Worm (Caenorhabditis elegans) whole organism, mixed stage, embryonic: ENCODE results near the gene mdl-1.

Source experiments
- M03D4.4 ChIP-seq: sonication (generic microtip); optimal IDR thresholded peaks from 2 replicates; lab custom pipeline; 2017; ENCODE audit warnings: mild to moderate bottlenecking, missing genetic modification characterization, missing compliant biosample characterization
- bed-3 ChIP-seq: fragments of 200-800 bp; sonication (Bioruptor generic); optimal IDR thresholded peaks from 3 replicates; lab custom pipeline; 2018; ENCODE audit warnings: mild to moderate bottlenecking, missing genetic modification characterization, moderate library complexity, missing compliant biosample characterization
- ceh-39 ChIP-seq: fragments of 150-350 bp; optimal IDR thresholded peaks from 2 replicates; lab custom pipeline; 2014; ENCODE audit warnings: missing biosample characterization, missing genetic modification characterization
- ceh-83 ChIP-seq: fragments of 200-800 bp; sonication (Bioruptor generic); optimal IDR thresholded peaks from 2 replicates; lab custom pipeline; 2018; ENCODE audit warnings: mild to moderate bottlenecking, missing genetic modification characterization, missing compliant biosample characterization
- ces-1 ChIP-seq: fragments of 150-350 bp; optimal IDR thresholded peaks from 2 replicates; lab custom pipeline; 2014; ENCODE audit warnings: missing biosample characterization, missing genetic modification reagents, missing genetic modification characterization
- cnd-1 ChIP-seq: fragments of 200-800 bp; sonication (Bioruptor generic); optimal IDR thresholded peaks from 2 replicates; lab custom pipeline; 2018; ENCODE audit warnings: mild to moderate bottlenecking, missing genetic modification characterization, missing compliant biosample characterization
- drap-1 ChIP-seq: fragments of 200-800 bp; sonication (Bioruptor generic); optimal IDR thresholded peaks from 3 replicates; lab custom pipeline; 2018; ENCODE audit warnings: mild to moderate bottlenecking, missing genetic modification characterization, missing compliant biosample characterization
- elt-1 ChIP-seq: sonication (generic microtip); optimal IDR thresholded peaks from 2 replicates; lab custom pipeline; 2017; ENCODE audit warnings: missing genetic modification characterization, mild to moderate bottlenecking, missing compliant biosample characterization, antibody characterized with exemption, moderate library complexity, borderline replicate concordance; ENCODE audit not compliant: insufficient read depth
- elt-3 ChIP-seq: fragments of 150-350 bp; optimal IDR thresholded peaks from 2 replicates; lab custom pipeline; 2014; ENCODE audit warnings: missing biosample characterization, missing genetic modification characterization
- flh-1 ChIP-seq: fragments of 200-800 bp; sonication (Bioruptor generic); optimal IDR thresholded peaks from 2 replicates; lab custom pipeline; 2018; ENCODE audit warnings: mild to moderate bottlenecking, missing genetic modification characterization, moderate library complexity, missing compliant biosample characterization
- ham-2 ChIP-seq: fragments of 200-800 bp; sonication (Bioruptor generic); optimal IDR thresholded peaks from 2 replicates; lab custom pipeline; 2018; ENCODE audit warnings: mild to moderate bottlenecking, missing genetic modification characterization, missing compliant biosample characterization
- hlh-1 ChIP-seq: fragments of 150-350 bp; optimal IDR thresholded peaks from 2 replicates; lab custom pipeline; 2014; ENCODE audit warnings: missing biosample characterization, missing genetic modification reagents, missing genetic modification characterization
- lin-13 ChIP-seq: fragments of 150-350 bp; optimal IDR thresholded peaks from 2 replicates; lab custom pipeline; 2014; ENCODE audit warnings: missing biosample characterization, missing genetic modification characterization
- lin-32 ChIP-seq: fragments of 200-800 bp; sonication (Bioruptor generic); optimal IDR thresholded peaks from 2 replicates; lab custom pipeline; 2018; ENCODE audit warnings: mild to moderate bottlenecking, missing genetic modification characterization, missing compliant biosample characterization
- lsy-2 ChIP-seq: fragments of 150-350 bp; optimal IDR thresholded peaks from 2 replicates; lab custom pipeline; 2014; ENCODE audit warnings: missing biosample characterization, missing genetic modification characterization
- mab-5 ChIP-seq: fragments of 150-350 bp; optimal IDR thresholded peaks from 2 replicates; lab custom pipeline; 2014; ENCODE audit warnings: missing biosample characterization, missing genetic modification characterization
- mep-1 ChIP-seq: fragments of 150-350 bp; optimal IDR thresholded peaks from 2 replicates; lab custom pipeline; 2017; ENCODE audit warnings: missing biosample characterization, missing genetic modification reagents, missing genetic modification characterization, inconsistent platforms
- mls-2 ChIP-seq: sonication (generic microtip); optimal IDR thresholded peaks from 2 replicates; lab custom pipeline; 2016; ENCODE audit warnings: mild to moderate bottlenecking, missing genetic modification characterization, moderate library complexity, missing compliant biosample characterization
- nhr-12 ChIP-seq: fragments of 150-350 bp; optimal IDR thresholded peaks from 2 replicates; lab custom pipeline; 2014; ENCODE audit warnings: missing biosample characterization, missing genetic modification characterization
- nhr-2 ChIP-seq: fragments of 150-350 bp; optimal IDR thresholded peaks from 2 replicates; lab custom pipeline; 2014; ENCODE audit warnings: missing biosample characterization, missing genetic modification characterization
- nhr-237 ChIP-seq: fragments of 150-350 bp; optimal IDR thresholded peaks from 2 replicates; lab custom pipeline; 2014; ENCODE audit warnings: missing biosample characterization, missing genetic modification characterization
- nhr-76 ChIP-seq: sonication (generic microtip); optimal IDR thresholded peaks from 2 replicates; lab custom pipeline; 2017; ENCODE audit warnings: missing biosample characterization, missing genetic modification characterization
- pha-4 ChIP-seq: fragments of 150-350 bp; optimal IDR thresholded peaks from 2 replicates; lab custom pipeline; 2018; ENCODE audit warnings: missing biosample characterization, missing genetic modification reagents, missing genetic modification characterization
- sem-2 ChIP-seq: fragments of 200-800 bp; sonication (Bioruptor generic); optimal IDR thresholded peaks from 2 replicates; lab custom pipeline; 2018; ENCODE audit warnings: mild to moderate bottlenecking, missing genetic modification characterization, missing compliant biosample characterization
- snpc-4 ChIP-seq: fragments of 150-350 bp; optimal IDR thresholded peaks from 2 replicates; lab custom pipeline; 2014; ENCODE audit warnings: missing biosample characterization, missing genetic modification characterization
- sptf-1 ChIP-seq: sonication (generic microtip); optimal IDR thresholded peaks from 2 replicates; lab custom pipeline; 2017; ENCODE audit warnings: mild to moderate bottlenecking, missing genetic modification characterization, moderate library complexity, missing compliant biosample characterization
- tbx-8 ChIP-seq: fragments of 200-800 bp; sonication (Bioruptor generic); optimal IDR thresholded peaks from 2 replicates; lab custom pipeline; 2018; ENCODE audit warnings: mild to moderate bottlenecking, missing genetic modification characterization, moderate library complexity, missing compliant biosample characterization
- unc-120 ChIP-seq: sonication (generic microtip); optimal IDR thresholded peaks from 2 replicates; lab custom pipeline; 2017; ENCODE audit warnings: missing genetic modification characterization, missing compliant biosample characterization; ENCODE audit not compliant: poor library complexity, severe bottlenecking
- unc-39 ChIP-seq: fragments of 150-350 bp; optimal IDR thresholded peaks from 2 replicates; lab custom pipeline; 2014; ENCODE audit warnings: missing biosample characterization, missing genetic modification characterization
- unc-62 ChIP-seq: fragments of 150-350 bp; optimal IDR thresholded peaks from 2 replicates; lab custom pipeline; 2014; ENCODE audit warnings: missing biosample characterization, missing genetic modification reagents, missing genetic modification characterization
- zip-8 ChIP-seq: fragments of 150-350 bp; optimal IDR thresholded peaks from 2 replicates; lab custom pipeline; 2014; ENCODE audit warnings: missing biosample characterization, missing genetic modification characterization
- ztf-11 ChIP-seq: fragments of 150-350 bp; optimal IDR thresholded peaks from 2 replicates; lab custom pipeline; 2014; ENCODE audit warnings: missing biosample characterization, missing genetic modification characterization

The mdl-1 gene

DNA sequence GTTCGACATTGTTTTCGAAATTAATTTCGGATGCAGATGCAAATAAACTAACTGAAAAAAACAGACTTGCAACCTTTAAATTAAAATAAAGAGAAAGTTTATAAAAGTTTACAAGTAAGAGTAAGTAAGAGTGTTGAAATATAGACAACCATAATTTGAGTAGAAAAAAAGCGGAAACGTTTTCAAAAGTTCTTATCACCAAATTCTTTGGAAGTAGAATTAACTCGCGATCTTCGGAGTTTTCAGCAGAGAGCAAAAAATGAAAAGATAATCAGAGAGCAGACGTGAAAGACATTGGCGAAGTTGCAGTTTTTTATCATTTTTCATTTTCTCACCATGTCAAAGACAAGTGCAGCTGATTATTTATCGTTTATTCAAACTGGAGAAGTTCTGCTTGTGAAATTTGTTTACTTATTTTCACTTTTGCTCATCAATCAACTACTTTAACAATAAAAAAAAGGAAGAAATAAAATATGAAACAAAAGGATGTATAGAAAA, 19.6 kb downstream of the mdl-1 start, which contains the start of gene abts-4:
abts-4 (minus strand) TSS at position 51 of the 498 bp plus-strand sequence.
- no peak for TF ChIP-seq mep-1 (tag; lab: Kevin White, UChicago)
- TF ChIP-seq nhr-2: no peak
- TF ChIP-seq drap-1 (GFP tag; lab: Kevin White, UChicago): no peak
- no peak for TF ChIP-seq snpc-4 (tag; lab: Kevin White, UChicago)
- TF ChIP-seq flh-1: no peak
- TF ChIP-seq unc-120 (tag; lab: Kevin White, UChicago): no peak
- no peak for TF ChIP-seq mls-2 (tag; lab: Kevin White, UChicago)
- no peak for TF ChIP-seq ces-1 (GFP tag; lab: Kevin White, UChicago)
- TF ChIP-seq tbx-8 (GFP tag; lab: Kevin White, UChicago): no peak
- TF ChIP-seq mab-5 (tag; lab: Kevin White, UChicago): no peak
- no peak for TF ChIP-seq sem-2 (GFP tag; lab: Kevin White, UChicago)
- TF ChIP-seq nhr-12 (tag; lab: Kevin White, UChicago): no peak
- TF ChIP-seq lin-13 (tag; lab: Kevin White, UChicago): no peak

DNA sequence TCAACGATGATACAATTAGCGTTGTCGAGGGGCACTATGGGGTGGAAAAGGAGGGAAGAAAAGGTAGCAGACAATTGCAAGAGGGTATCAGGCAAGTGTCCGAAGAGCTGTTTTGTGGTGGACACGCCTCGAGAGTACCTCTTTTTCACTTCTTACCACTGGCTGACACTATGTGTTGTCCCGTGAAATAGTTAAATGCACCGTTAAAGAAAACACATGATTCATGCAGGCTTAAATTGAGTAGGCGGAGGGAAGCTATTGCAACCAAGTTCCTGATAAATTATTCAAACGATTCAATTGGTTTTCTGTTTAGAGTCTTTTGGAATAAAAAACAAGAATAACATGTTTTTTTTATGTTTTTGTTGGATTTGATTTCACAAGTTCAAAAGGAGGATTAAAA, 35.9 kb downstream of the mdl-1 start, which contains the start of gene irk-1:
irk-1 (minus strand) TSS at position 101 of the 400 bp plus-strand sequence.
- TF ChIP-seq ces-1 (GFP tag; lab: Kevin White, UChicago) (no peak), lin-13 (tag; lab: Kevin White, UChicago) (no peak), ceh-39 (tag; lab: Kevin White, UChicago) (no peak), lsy-2 (no peak), M03D4.4 (tag; lab: Kevin White, UChicago) (no peak), mls-2 (tag; lab: Kevin White, UChicago) (no peak), ham-2 (no peak), bed-3 (no peak), mep-1 (tag; lab: Kevin White, UChicago) (no peak), unc-62 (no peak), unc-120 (tag; lab: Kevin White, UChicago) (no peak), zip-8 (tag; lab: Kevin White, UChicago) (no peak), drap-1 (GFP tag; lab: Kevin White, UChicago) (no peak), nhr-12 (tag; lab: Kevin White, UChicago) (no peak), cnd-1 (tag; lab: Kevin White, UChicago) (no peak), ceh-83 (GFP tag; lab: Kevin White, UChicago) (no peak), tbx-8 (GFP tag; lab: Kevin White, UChicago) (no peak), lin-32 (no peak), hlh-1 (tag; lab: Kevin White, UChicago) (no peak), nhr-2 (no peak)

DNA sequence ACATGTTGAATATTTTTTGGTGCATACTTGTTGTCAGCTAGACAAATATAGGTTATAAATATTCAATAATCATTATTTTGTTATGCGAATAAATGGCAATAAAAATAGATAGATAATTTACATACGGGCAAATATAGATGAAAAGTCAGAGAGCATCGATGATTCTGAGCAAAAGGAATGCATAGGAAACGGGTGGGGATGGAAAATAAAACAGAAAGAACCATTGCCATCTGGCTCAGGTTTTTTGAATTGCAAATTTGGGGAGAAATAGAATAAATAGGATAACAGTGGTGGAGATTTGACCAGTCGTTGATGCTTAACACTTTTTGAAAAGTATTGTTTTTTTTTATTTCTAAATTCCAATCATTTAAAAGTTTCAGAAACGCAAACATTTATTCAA, 40.7 kb downstream of the mdl-1 start, which contains the start of gene idpp-6:
idpp-6 (plus strand) TSS at position 301 of the 400 bp plus-strand sequence.
- no peak for TF ChIP-seq lin-13 (tag; lab: Kevin White, UChicago)
- no peak for TF ChIP-seq nhr-76 (tag; lab: Kevin White, UChicago)
- TF ChIP-seq hlh-1 (tag; lab: Kevin White, UChicago): no peak
- TF ChIP-seq sem-2 (GFP tag; lab: Kevin White, UChicago): no peak
- TF ChIP-seq cnd-1 (tag; lab: Kevin White, UChicago): no peak
- no peak for TF ChIP-seq snpc-4 (tag; lab: Kevin White, UChicago)
- no peak for TF ChIP-seq elt-3 (tag; lab: Kevin White, UChicago)
- TF ChIP-seq sptf-1: no peak

DNA sequence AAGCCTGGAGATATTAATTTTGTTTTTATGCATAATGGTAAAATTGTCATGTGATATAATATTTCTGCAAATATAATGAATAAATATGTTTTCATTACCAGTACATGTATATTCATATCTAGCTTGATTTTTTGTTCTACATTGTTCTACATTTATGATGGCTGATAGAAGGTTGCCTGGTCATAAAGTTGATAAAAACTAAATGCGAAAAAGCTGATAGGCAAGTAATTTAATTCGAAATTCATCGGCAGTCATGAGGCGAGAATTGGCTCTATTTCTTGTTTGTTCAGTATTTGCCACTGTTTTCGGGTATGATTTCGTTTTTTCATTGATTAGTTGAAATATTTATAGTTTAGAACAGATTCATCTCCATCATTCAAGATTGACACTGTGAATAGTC, 42.0 kb downstream of the mdl-1 start, which contains the start of gene bgal-2:
bgal-2 (plus strand) TSS at position 231 of the 400 bp plus-strand sequence.
- no peak for TF ChIP-seq ceh-83 (GFP tag; lab: Kevin White, UChicago)
- no peak for TF ChIP-seq nhr-76 (tag; lab: Kevin White, UChicago)
- no peak for TF ChIP-seq pha-4 (tag; lab: Kevin White, UChicago)
- TF ChIP-seq hlh-1 (tag; lab: Kevin White, UChicago): no peak
- TF ChIP-seq flh-1: no peak
- TF ChIP-seq lin-13 (tag; lab: Kevin White, UChicago): no peak
- no peak for TF ChIP-seq mab-5 (tag; lab: Kevin White, UChicago)
- no peak for TF ChIP-seq unc-39 (tag; lab: Kevin White, UChicago)
- TF ChIP-seq, all 35 proteins: peak for 0

DNA sequence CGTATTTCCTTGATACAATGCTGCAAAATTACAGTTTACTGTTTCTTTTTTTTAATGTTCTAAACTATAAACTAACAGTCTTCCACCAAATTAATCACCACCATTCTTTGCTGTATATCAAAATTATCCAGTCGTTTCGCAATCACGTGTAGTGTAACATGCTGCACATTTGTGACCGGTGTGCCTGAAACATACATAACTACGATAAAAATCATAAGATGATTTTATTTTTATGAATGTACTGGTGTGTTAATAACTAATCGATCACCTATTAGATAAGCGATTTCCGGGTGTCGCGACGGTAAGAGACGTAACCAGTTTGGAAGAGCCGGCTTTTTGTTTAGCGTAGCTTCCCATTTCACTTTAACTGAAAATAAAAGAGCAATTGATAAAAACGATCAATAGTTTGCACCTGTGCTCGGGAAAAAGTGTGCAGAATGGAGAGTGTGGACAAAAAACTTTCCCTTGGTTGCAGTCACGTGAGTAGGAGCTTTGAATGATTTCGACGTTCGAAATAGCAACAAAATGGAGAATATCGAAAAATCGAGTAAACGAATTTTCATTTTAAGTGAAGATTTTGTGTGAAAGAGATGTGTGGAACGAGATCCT, 46.9 kb downstream of the mdl-1 start, which contains the start of gene sgca-1:
sgca-1 (minus strand) TSS at position 584 of the 609 bp plus-strand sequence.
- no peak for TF ChIP-seq nhr-76 (tag; lab: Kevin White, UChicago)
- TF ChIP-seq flh-1: no peak
- TF ChIP-seq ces-1 (GFP tag; lab: Kevin White, UChicago): no peak
- TF ChIP-seq tbx-8 (GFP tag; lab: Kevin White, UChicago): no peak
- no peak for TF ChIP-seq ztf-11 (tag; lab: Kevin White, UChicago)
- no peak for TF ChIP-seq ceh-83 (GFP tag; lab: Kevin White, UChicago)
- no peak for TF ChIP-seq sptf-1
- no peak for TF ChIP-seq unc-120 (tag; lab: Kevin White, UChicago)
- no peak for TF ChIP-seq mab-5 (tag; lab: Kevin White, UChicago)
- no peak for TF ChIP-seq ham-2
- TF ChIP-seq cnd-1 (tag; lab: Kevin White, UChicago): no peak
- no peak for TF ChIP-seq hlh-1 (tag; lab: Kevin White, UChicago)
- TF ChIP-seq elt-1 (tag; lab: Kevin White, UChicago): no peak
- no peak for TF ChIP-seq sem-2 (GFP tag; lab: Kevin White, UChicago)
- no peak for TF ChIP-seq mls-2 (tag; lab: Kevin White, UChicago)
- no peak for TF ChIP-seq nhr-237 (tag; lab: Kevin White, UChicago)
- TF ChIP-seq, all 35 proteins: peak for 0
